Worm (Caenorhabditis elegans) whole organism, L2 larva: ENCODE data around the gene pgm-3.

ENCODE experiments used
- ZK546.5 ChIP-seq: sonication (generic microtip); optimal IDR thresholded peaks from 2 replicates; lab custom pipeline; 2017; ENCODE audit warnings: missing biosample characterization, missing genetic modification characterization
- ama-1 ChIP-seq: fragments of 150-350 bp; optimal IDR thresholded peaks from 2 replicates; lab custom pipeline; 2018; ENCODE audit warnings: inconsistent platforms
- ceh-16 ChIP-seq: fragments of 150-350 bp; optimal IDR thresholded peaks from 2 replicates; lab custom pipeline; 2014; ENCODE audit warnings: missing biosample characterization, missing genetic modification characterization
- egl-27 ChIP-seq: sonication (generic microtip); optimal IDR thresholded peaks from 3 replicates; lab custom pipeline; 2017; ENCODE audit warnings: missing biosample characterization, missing genetic modification reagents, missing genetic modification characterization
- lin-13 ChIP-seq: fragments of 150-350 bp; optimal IDR thresholded peaks from 2 replicates; lab custom pipeline; 2014; ENCODE audit warnings: missing biosample characterization, missing genetic modification reagents, missing genetic modification characterization
- lsy-2 ChIP-seq, 2 experiments: fragments of 150-350 bp in 1 of 2; sonication (generic microtip) in 1 of 2; optimal IDR thresholded peaks; 2 replicates each; lab custom pipeline; 2014 to 2017; ENCODE audit warnings: missing biosample characterization in 2 of 2, missing genetic modification characterization in 2 of 2
- mab-5 ChIP-seq: fragments of 150-350 bp; optimal IDR thresholded peaks from 2 replicates; lab custom pipeline; 2014; ENCODE audit warnings: missing biosample characterization, missing genetic modification characterization
- nhr-6 ChIP-seq: fragments of 150-350 bp; optimal IDR thresholded peaks from 2 replicates; lab custom pipeline; 2014; ENCODE audit warnings: missing biosample characterization, missing genetic modification characterization
- skn-1 ChIP-seq: sonication (generic microtip); optimal IDR thresholded peaks from 2 replicates; lab custom pipeline; 2017; ENCODE audit warnings: missing biosample characterization, missing genetic modification characterization
- unc-39 ChIP-seq: fragments of 150-350 bp; optimal IDR thresholded peaks from 2 replicates; lab custom pipeline; 2014; ENCODE audit warnings: missing biosample characterization, missing genetic modification characterization
- unc-55 ChIP-seq: fragments of 150-350 bp; sonication (generic microtip); optimal IDR thresholded peaks from 3 replicates; lab custom pipeline; 2014; ENCODE audit warnings: missing biosample characterization, missing genetic modification reagents, missing genetic modification characterization
- zag-1 ChIP-seq: fragments of 150-350 bp; optimal IDR thresholded peaks from 2 replicates; lab custom pipeline; 2014; ENCODE audit warnings: missing biosample characterization, missing genetic modification characterization

ce11 chrIV:8737354-8737753 is 11.8 kb downstream of the pgm-3 start:
- TF ChIP-seq mab-5 (no peak), zag-1 (tag; lab: Kevin White, UChicago) (no peak), egl-27 (tag; lab: Kevin White, UChicago) (no peak), unc-39 (no peak), ama-1 (lab: Kevin White, UChicago) (no peak), ZK546.5 (tag; lab: Kevin White, UChicago) (no peak), lin-13 (GFP tag; lab: Kevin White, UChicago) (no peak), lsy-2 (tag; optimal IDR thresholded peaks at IDR 0.05; lab: Kevin White, UChicago) (peak in 1 of 2 experiments; percentile 17), skn-1 (no peak), ceh-16 (no peak), nhr-6 (no peak), unc-55 (GFP tag; lab: Kevin White, UChicago) (no peak)
